Fruit fly (Drosophila melanogaster): ENCODE data around the gene crp.
A peak's percentile ranks its signal among the peaks of the same experiment; 100 is the strongest.

Gene crp

dm6 chr2L:16231265-16231664, 56.3 kb downstream of the crp start, which contains the start of gene Ca-Ma2d (continued):
- TF ChIP-seq Ptx1 (GFP tag; IDR thresholded peaks at IDR 0.05) (no peak), CG12155 (GFP tag; optimal IDR thresholded peaks at IDR 0.05) (no peak), tio (GFP tag; optimal IDR thresholded peaks at IDR 0.05) (no peak), CG3065 (GFP tag; optimal IDR thresholded peaks at IDR 0.05) (no peak), CG12942 (GFP tag; optimal IDR thresholded peaks at IDR 0.05) (no peak), CG30020 (tag; optimal IDR thresholded peaks at IDR 0.05) (no peak), emc (GFP tag; optimal IDR thresholded peaks at IDR 0.05) (no peak), psq (GFP tag; optimal IDR thresholded peaks at IDR 0.05) (peak; percentile 27), sd (tag; optimal IDR thresholded peaks at IDR 0.05) (no peak), dati (GFP tag; IDR thresholded peaks at IDR 0.05) (no peak), CG31365 (tag; optimal IDR thresholded peaks at IDR 0.05) (no peak), CG15514 (GFP tag; optimal IDR thresholded peaks at IDR 0.05) (peak; percentile 15), CG8924 (tag; optimal IDR thresholded peaks at IDR 0.05) (no peak), CG15601 (tag; optimal IDR thresholded peaks at IDR 0.05) (no peak), CG10654 (GFP tag; optimal IDR thresholded peaks at IDR 0.05) (no peak), repo (GFP tag; optimal IDR thresholded peaks at IDR 0.05) (no peak), Chrac-16 (GFP tag; optimal IDR thresholded peaks at IDR 0.05) (no peak), CG17802 (tag; optimal IDR thresholded peaks at IDR 0.05) (no peak), Bgb (GFP tag; IDR thresholded peaks at IDR 0.05; ENCODE audit: partially characterized antibody) (no peak), CG11456 (GFP tag; IDR thresholded peaks at IDR 0.05) (0 out of 3 replicates have a peak, but pooled peaks have one; percentile 41), Hr39 (optimal IDR thresholded peaks at IDR 0.05) (no peak), Ssrp (tag; optimal IDR thresholded peaks at IDR 0.05) (no peak), CG3407 (GFP tag; optimal IDR thresholded peaks at IDR 0.05) (no peak), peb (GFP tag; IDR thresholded peaks at IDR 0.05) (no peak), Deaf1 (tag; optimal IDR thresholded peaks at IDR 0.05) (peak; percentile 77), Camta (GFP tag; optimal IDR thresholded peaks at IDR 0.05) (no peak), bbx (GFP tag; IDR thresholded peaks at IDR 0.05; ENCODE audit: partially characterized antibody) (no peak), CG11695 (GFP tag; IDR thresholded peaks at IDR 0.05) (peak; percentile 17; the same call in 1 of the 3 replicates), klu (GFP tag; IDR thresholded peaks at IDR 0.05) (no peak), prd (optimal IDR thresholded peaks at IDR 0.05) (no peak), prd (GFP tag; IDR thresholded peaks at IDR 0.05) (no peak), CG2875 (GFP tag; optimal IDR thresholded peaks at IDR 0.05) (no peak), jing (GFP tag; optimal IDR thresholded peaks at IDR 0.05) (no peak), CG7839 (tag; optimal IDR thresholded peaks at IDR 0.05) (no peak), CrebB (tag; optimal IDR thresholded peaks at IDR 0.05) (no peak), CG30403 (GFP tag; optimal IDR thresholded peaks at IDR 0.05) (no peak), dmrt11E (tag; optimal IDR thresholded peaks at IDR 0.05) (no peak), cg (GFP tag; optimal IDR thresholded peaks at IDR 0.05) (peak; percentile 79), CG14965 (GFP tag; optimal IDR thresholded peaks at IDR 0.05; ENCODE audit: borderline replicate concordance) (no peak), Dfd (GFP tag; optimal IDR thresholded peaks at IDR 0.05) (no peak), CkIIα-i1 (GFP tag; IDR thresholded peaks at IDR 0.05) (no peak), ato (GFP tag; IDR thresholded peaks at IDR 0.05; ENCODE audit: partially characterized antibody) (peak; percentile 37; the same call in 1 of the 2 replicates), CG17385 (GFP tag; optimal IDR thresholded peaks at IDR 0.05) (peak; percentile 1), E2f1 (GFP tag; IDR thresholded peaks at IDR 0.05) (no peak), CG10959 (GFP tag; IDR thresholded peaks at IDR 0.05) (no peak), dimm (GFP tag; IDR thresholded peaks at IDR 0.05) (no peak), Rx (GFP tag; IDR thresholded peaks at IDR 0.05) (no peak), luna (GFP tag; optimal IDR thresholded peaks at IDR 0.05) (no peak), CG31441 (GFP tag; IDR thresholded peaks at IDR 0.05) (no peak), CG10462 (GFP tag; optimal IDR thresholded peaks at IDR 0.05) (no peak), tna (GFP tag; IDR thresholded peaks at IDR 0.05; ENCODE audit: partially characterized antibody) (no peak), ro (GFP tag; IDR thresholded peaks at IDR 0.05) (no peak), CG9876 (GFP tag; optimal IDR thresholded peaks at IDR 0.05) (no peak)

All from whole organism, embryonic.